Worm (Caenorhabditis elegans): ENCODE results near the gene Y81B9A.4.
"Not testable (repeated sequence)": the region's sequence is repeated elsewhere in the genome, so short reads cannot be mapped to it uniquely, and the experiment has no call there.

The Y81B9A.4 gene

DNA sequence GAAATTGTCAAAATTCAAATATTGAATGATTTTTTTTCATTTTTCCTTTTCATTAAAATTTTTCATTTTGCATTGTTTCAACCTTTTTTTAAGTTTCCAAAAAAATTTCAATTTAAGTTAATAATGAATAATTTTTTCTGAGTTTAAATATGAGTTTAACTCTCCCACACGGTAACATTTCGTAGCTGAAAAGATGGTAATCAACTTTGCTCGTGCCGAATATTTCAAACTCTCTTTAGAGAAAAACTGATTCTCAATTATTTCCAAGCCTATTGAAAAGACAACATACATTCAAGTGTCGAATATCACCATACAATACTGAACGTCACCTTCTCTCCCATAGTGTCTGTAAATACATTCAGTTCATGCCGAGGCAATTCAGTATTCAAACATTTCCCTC is 28.2 kb upstream of the Y81B9A.4 start:
- TF ChIP-seq tra-4 (tag; optimal IDR thresholded peaks at IDR 0.05) = no peak
- no peak for TF ChIP-seq ceh-36 (tag; optimal IDR thresholded peaks at IDR 0.05)
- TF ChIP-seq sea-1 (GFP tag; conservative IDR thresholded peaks at IDR 0.05) = no peak
- no peak for TF ChIP-seq ets-7 (tag; optimal IDR thresholded peaks at IDR 0.05)
- TF ChIP-seq pes-1 (GFP tag; IDR thresholded peaks at IDR 0.05) = no peak
- no peak for TF ChIP-seq tbx-37 (GFP tag; conservative IDR thresholded peaks at IDR 0.05)
- no peak for TF ChIP-seq hnd-1 (tag; optimal IDR thresholded peaks at IDR 0.05)
- TF ChIP-seq ama-1 (optimal IDR thresholded peaks at IDR 0.05) = no peak

ce11 chrX:9208492-9208891 is 27.8 kb upstream of the Y81B9A.4 start:
- no peak for TF ChIP-seq ceh-36 (tag; optimal IDR thresholded peaks at IDR 0.05)
- no peak for TF ChIP-seq ets-7 (tag; optimal IDR thresholded peaks at IDR 0.05)
- no peak for TF ChIP-seq sea-1 (GFP tag; conservative IDR thresholded peaks at IDR 0.05)
- TF ChIP-seq ama-1 (optimal IDR thresholded peaks at IDR 0.05) = no peak
- TF ChIP-seq B0310.2 (tag; optimal IDR thresholded peaks at IDR 0.05) = no peak
- no peak for TF ChIP-seq ceh-13 (GFP tag; optimal IDR thresholded peaks at IDR 0.05)
- no peak for TF ChIP-seq aly-1 (tag; optimal IDR thresholded peaks at IDR 0.05)
- no peak for TF ChIP-seq tbx-11 (GFP tag; IDR thresholded peaks at IDR 0.05)
- TF ChIP-seq tra-4 (tag; optimal IDR thresholded peaks at IDR 0.05) = no peak
- TF ChIP-seq hnd-1 (tag; optimal IDR thresholded peaks at IDR 0.05) = no peak
- no peak for TF ChIP-seq F13C5.2 (tag; optimal IDR thresholded peaks at IDR 0.05)
- no peak for TF ChIP-seq tbx-37 (GFP tag; conservative IDR thresholded peaks at IDR 0.05)
- no peak for TF ChIP-seq hmg-4 (GFP tag; optimal IDR thresholded peaks at IDR 0.05)
- TF ChIP-seq hmbx-1 (tag; optimal IDR thresholded peaks at IDR 0.05) = no peak
- TF ChIP-seq flt-1 (GFP tag; IDR thresholded peaks at IDR 0.05) = no peak
- no peak for TF ChIP-seq scrt-1 (GFP tag; IDR thresholded peaks at IDR 0.05)
- TF ChIP-seq pes-1 (GFP tag; IDR thresholded peaks at IDR 0.05) = no peak

- no peak for TF ChIP-seq hnd-1 (tag; optimal IDR thresholded peaks at IDR 0.05)
- TF ChIP-seq tbx-11 (GFP tag; IDR thresholded peaks at IDR 0.05) = no peak
- no peak for TF ChIP-seq ets-7 (tag; optimal IDR thresholded peaks at IDR 0.05)
- no peak for TF ChIP-seq ceh-13 (GFP tag; optimal IDR thresholded peaks at IDR 0.05)
- TF ChIP-seq B0310.2 (tag; optimal IDR thresholded peaks at IDR 0.05) = no peak
- TF ChIP-seq tbx-37 (GFP tag; conservative IDR thresholded peaks at IDR 0.05) = no peak
- no peak for TF ChIP-seq flt-1 (GFP tag; IDR thresholded peaks at IDR 0.05)
- no peak for TF ChIP-seq tra-4 (tag; optimal IDR thresholded peaks at IDR 0.05)
- no peak for TF ChIP-seq F13C5.2 (tag; optimal IDR thresholded peaks at IDR 0.05)
- TF ChIP-seq pes-1 (GFP tag; IDR thresholded peaks at IDR 0.05) = no peak
- TF ChIP-seq hmbx-1 (tag; optimal IDR thresholded peaks at IDR 0.05) = no peak
- no peak for TF ChIP-seq aly-1 (tag; optimal IDR thresholded peaks at IDR 0.05)
- TF ChIP-seq sea-1 (GFP tag; conservative IDR thresholded peaks at IDR 0.05) = no peak
- no peak for TF ChIP-seq hmg-4 (GFP tag; optimal IDR thresholded peaks at IDR 0.05)
- no peak for TF ChIP-seq ama-1 (optimal IDR thresholded peaks at IDR 0.05)
- TF ChIP-seq scrt-1 (GFP tag; IDR thresholded peaks at IDR 0.05) = no peak
- no peak for TF ChIP-seq ceh-36 (tag; optimal IDR thresholded peaks at IDR 0.05)
Observed at ce11 chrX:9206731-9207130, 26.0 kb upstream of the Y81B9A.4 start.

DNA sequence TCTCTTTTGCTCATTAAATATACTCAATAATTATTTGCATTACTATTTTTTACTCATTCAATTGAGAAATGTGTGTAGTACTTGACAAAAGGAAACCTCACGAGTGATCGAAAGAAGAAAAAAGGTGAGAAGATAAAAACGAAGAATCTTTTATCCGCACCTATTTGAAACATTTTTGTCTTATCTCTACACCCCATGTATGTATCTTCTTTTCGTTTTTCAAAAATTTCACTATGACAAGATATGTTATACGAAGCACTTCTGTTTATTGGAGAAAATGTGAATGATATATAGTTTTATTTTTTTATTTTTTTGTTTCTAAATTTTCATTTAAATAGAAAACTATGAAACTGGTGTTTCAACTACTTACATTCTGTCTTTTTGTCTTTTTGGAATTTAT is 24.3 kb upstream of the Y81B9A.4 start:
- TF ChIP-seq hnd-1 (tag; optimal IDR thresholded peaks at IDR 0.05) (no peak), tra-4 (tag; optimal IDR thresholded peaks at IDR 0.05) (no peak), ceh-36 (tag; optimal IDR thresholded peaks at IDR 0.05) (no peak), tbx-11 (GFP tag; IDR thresholded peaks at IDR 0.05) (no peak), scrt-1 (GFP tag; IDR thresholded peaks at IDR 0.05) (no peak), ama-1 (optimal IDR thresholded peaks at IDR 0.05) (no peak), sea-1 (GFP tag; conservative IDR thresholded peaks at IDR 0.05) (no peak), B0310.2 (tag; optimal IDR thresholded peaks at IDR 0.05) (no peak), flt-1 (GFP tag; IDR thresholded peaks at IDR 0.05) (no peak), tbx-37 (GFP tag; conservative IDR thresholded peaks at IDR 0.05) (no peak), pes-1 (GFP tag; IDR thresholded peaks at IDR 0.05) (no peak), F13C5.2 (tag; optimal IDR thresholded peaks at IDR 0.05) (no peak), hmbx-1 (tag; optimal IDR thresholded peaks at IDR 0.05) (no peak)

- not testable (repeated sequence) for TF ChIP-seq hmbx-1 (tag; optimal IDR thresholded peaks at IDR 0.05); B0310.2 (tag; optimal IDR thresholded peaks at IDR 0.05); scrt-1 (GFP tag; IDR thresholded peaks at IDR 0.05)
Observed at ce11 chrX:9203468-9203867, 22.7 kb upstream of the Y81B9A.4 start, which contains the start of gene crb-3. crb-3 (plus strand) TSS chrX:9203768.

- TF ChIP-seq pes-1 (GFP tag; IDR thresholded peaks at IDR 0.05) (no peak), ets-7 (tag; optimal IDR thresholded peaks at IDR 0.05) (no peak), tbx-37 (GFP tag; conservative IDR thresholded peaks at IDR 0.05) (no peak), hmbx-1 (tag; optimal IDR thresholded peaks at IDR 0.05) (no peak), ceh-13 (GFP tag; optimal IDR thresholded peaks at IDR 0.05) (no peak), ceh-36 (tag; optimal IDR thresholded peaks at IDR 0.05) (no peak), hnd-1 (tag; optimal IDR thresholded peaks at IDR 0.05) (no peak), B0310.2 (tag; optimal IDR thresholded peaks at IDR 0.05) (no peak), ama-1 (optimal IDR thresholded peaks at IDR 0.05) (no peak), sea-1 (GFP tag; conservative IDR thresholded peaks at IDR 0.05) (no peak)
Observed at ce11 chrX:9195375-9196098, 14.8 kb upstream of the Y81B9A.4 start.

- TF ChIP-seq pes-1 (GFP tag; IDR thresholded peaks at IDR 0.05) (no peak), ceh-13 (GFP tag; optimal IDR thresholded peaks at IDR 0.05) (no peak), sea-1 (GFP tag; conservative IDR thresholded peaks at IDR 0.05) (no peak), hmbx-1 (tag; optimal IDR thresholded peaks at IDR 0.05) (no peak), ama-1 (optimal IDR thresholded peaks at IDR 0.05) (no peak), flt-1 (GFP tag; IDR thresholded peaks at IDR 0.05) (no peak)
Observed at ce11 chrX:9194081-9194480, 13.4 kb upstream of the Y81B9A.4 start.
